Fruit fly (Drosophila melanogaster) whole organism, embryonic: ENCODE data around the gene Cka.

Experiments used
- Atf3 ChIP-seq: fragments of 200-800 bp; sonication (Bioruptor generic); optimal IDR thresholded peaks from 3 replicates; lab custom pipeline; 2016; ENCODE audit warnings: missing biosample characterization, missing genetic modification characterization
- Blimp-1 ChIP-seq: fragments of 200-800 bp; sonication (Bioruptor generic); optimal IDR thresholded peaks from 3 replicates; lab custom pipeline; 2018; ENCODE audit warnings: missing biosample characterization, missing genetic modification characterization, mild to moderate bottlenecking, moderate library complexity, missing genetic modification reagents
- CG10209 ChIP-seq: fragments of 200-800 bp; sonication (Bioruptor generic); optimal IDR thresholded peaks from 3 replicates; lab custom pipeline; 2017; ENCODE audit warnings: missing biosample characterization, mild to moderate bottlenecking, missing genetic modification characterization, missing genetic modification reagents
- CG10274 ChIP-seq: fragments of 200-800 bp; sonication (Bioruptor generic); optimal IDR thresholded peaks from 3 replicates; lab custom pipeline; 2017; ENCODE audit warnings: missing biosample characterization, mild to moderate bottlenecking, missing genetic modification characterization
- CG10565 ChIP-seq: fragments of 200-800 bp; sonication (Bioruptor generic); optimal IDR thresholded peaks from 3 replicates; lab custom pipeline; 2016; ENCODE audit warnings: missing biosample characterization, mild to moderate bottlenecking, missing genetic modification characterization
- CG11247 ChIP-seq: fragments of 200-800 bp; sonication (Bioruptor generic); IDR thresholded peaks from 2 replicates; pipeline ENCODE4 v1.3.6; 2022; ENCODE audit warnings: missing biosample characterization, missing genetic modification characterization
- CG11560 ChIP-seq: fragments of 200-800 bp; sonication (Bioruptor generic); IDR thresholded peaks from 3 replicates; pipeline ENCODE4 v1.3.6; 2022; ENCODE audit warnings: missing biosample characterization, missing genetic modification characterization
- CG12744 ChIP-seq: fragments of 200-800 bp; sonication (Bioruptor generic); optimal IDR thresholded peaks from 2 replicates; lab custom pipeline; 2016; ENCODE audit warnings: missing biosample characterization, missing genetic modification characterization
- CG12769 ChIP-seq: fragments of 200-800 bp; sonication (Bioruptor generic); optimal IDR thresholded peaks from 2 replicates; lab custom pipeline; 2019; ENCODE audit warnings: missing biosample characterization, mild to moderate bottlenecking, missing genetic modification characterization, moderate library complexity
- CG15269 ChIP-seq: fragments of 200-800 bp; sonication (Bioruptor generic); optimal IDR thresholded peaks from 2 replicates; lab custom pipeline; 2018; ENCODE audit warnings: missing biosample characterization, mild to moderate bottlenecking, missing genetic modification characterization, moderate library complexity
- CG16815 ChIP-seq: fragments of 200-800 bp; sonication (Bioruptor generic); optimal IDR thresholded peaks from 3 replicates; lab custom pipeline; 2017; ENCODE audit warnings: missing biosample characterization, mild to moderate bottlenecking, missing genetic modification characterization
- CG17568 ChIP-seq: fragments of 200-800 bp; sonication (Bioruptor generic); optimal IDR thresholded peaks from 2 replicates; lab custom pipeline; 2018; ENCODE audit warnings: missing biosample characterization, mild to moderate bottlenecking, missing genetic modification characterization, moderate library complexity
- CG18764 ChIP-seq: fragments of 200-800 bp; sonication (Bioruptor generic); optimal IDR thresholded peaks from 3 replicates; lab custom pipeline; 2016; ENCODE audit warnings: missing biosample characterization, missing genetic modification characterization
- CG2120 ChIP-seq: fragments of 200-800 bp; sonication (Bioruptor generic); optimal IDR thresholded peaks from 3 replicates; lab custom pipeline; 2016; ENCODE audit warnings: missing biosample characterization, missing genetic modification characterization
- CG2889 ChIP-seq: fragments of 200-800 bp; sonication (Bioruptor generic); IDR thresholded peaks from 3 replicates; pipeline ENCODE4 v1.3.6; 2022; ENCODE audit warnings: missing biosample characterization, missing genetic modification characterization
- CG30431 ChIP-seq: fragments of 200-800 bp; sonication (Bioruptor generic); optimal IDR thresholded peaks from 2 replicates; lab custom pipeline; 2017; ENCODE audit warnings: missing biosample characterization, missing genetic modification characterization
- CG4328 ChIP-seq: fragments of 200-800 bp; sonication (Bioruptor generic); optimal IDR thresholded peaks from 3 replicates; lab custom pipeline; 2017; ENCODE audit warnings: missing biosample characterization, missing genetic modification reagents, missing genetic modification characterization
- CG7271 ChIP-seq: fragments of 200-800 bp; sonication (Bioruptor generic); optimal IDR thresholded peaks from 2 replicates; lab custom pipeline; 2018; ENCODE audit warnings: missing biosample characterization, mild to moderate bottlenecking, missing genetic modification characterization, moderate library complexity
- CG7357 ChIP-seq: fragments of 200-800 bp; sonication (Bioruptor generic); IDR thresholded peaks from 3 replicates; pipeline ENCODE4 v1.3.6; 2022; ENCODE audit warnings: missing biosample characterization, missing genetic modification characterization
- CG8089 ChIP-seq: fragments of 200-800 bp; sonication (Bioruptor generic); optimal IDR thresholded peaks from 3 replicates; lab custom pipeline; 2016; ENCODE audit warnings: missing biosample characterization, missing genetic modification characterization
- CG8478 ChIP-seq: fragments of >200 bp; optimal IDR thresholded peaks from 2 replicates; lab custom pipeline; 2018
- CG9437 ChIP-seq: fragments of 200-800 bp; sonication (Bioruptor generic); optimal IDR thresholded peaks from 2 replicates; lab custom pipeline; 2018; ENCODE audit warnings: missing biosample characterization, mild to moderate bottlenecking, missing genetic modification characterization
- Dfd ChIP-seq, 2 experiments: fragments of >200 bp; optimal IDR thresholded peaks; 2 replicates each; lab custom pipeline; 2017; ENCODE audit warnings: missing biosample characterization in 2 of 2, missing genetic modification characterization in 2 of 2
- Doc2 ChIP-seq: fragments of 200-800 bp; sonication (Bioruptor generic); IDR thresholded peaks from 2 replicates; pipeline ENCODE4 v1.3.6; 2022; ENCODE audit warnings: missing biosample characterization, missing genetic modification characterization
- ERR ChIP-seq: fragments of 200-800 bp; sonication (Bioruptor generic); optimal IDR thresholded peaks from 2 replicates; lab custom pipeline; 2016; ENCODE audit warnings: missing biosample characterization, missing genetic modification characterization
- Ets97D ChIP-seq: fragments of 200-800 bp; sonication (Bioruptor generic); optimal IDR thresholded peaks from 3 replicates; lab custom pipeline; 2016; ENCODE audit warnings: missing biosample characterization, missing genetic modification characterization
- H2.0 ChIP-seq: fragments of 200-800 bp; sonication (Bioruptor generic); IDR thresholded peaks from 2 replicates; pipeline ENCODE4 v1.3.6; 2022; ENCODE audit warnings: missing biosample characterization, missing genetic modification characterization
- HmgD ChIP-seq: fragments of 200-800 bp; sonication (Bioruptor generic); optimal IDR thresholded peaks from 3 replicates; lab custom pipeline; 2016; ENCODE audit warnings: missing biosample characterization, missing genetic modification characterization
- Hsf ChIP-seq: fragments of 200-800 bp; sonication (Bioruptor generic); optimal IDR thresholded peaks from 3 replicates; lab custom pipeline; 2016; ENCODE audit warnings: missing biosample characterization, missing genetic modification characterization
- Mad ChIP-seq: fragments of 200-800 bp; sonication (Bioruptor generic); optimal IDR thresholded peaks from 2 replicates; lab custom pipeline; 2016; ENCODE audit warnings: missing biosample characterization, missing genetic modification characterization
- Neu2 ChIP-seq: fragments of 200-800 bp; sonication (Bioruptor generic); optimal IDR thresholded peaks from 3 replicates; lab custom pipeline; 2016; ENCODE audit warnings: missing biosample characterization, missing genetic modification characterization, borderline replicate concordance
- Sin3A ChIP-seq: fragments of >200 bp; optimal IDR thresholded peaks from 2 replicates; lab custom pipeline; 2018
- Sox100B ChIP-seq: fragments of 200-800 bp; sonication (Bioruptor generic); optimal IDR thresholded peaks from 3 replicates; lab custom pipeline; 2018; ENCODE audit warnings: missing biosample characterization, mild to moderate bottlenecking, missing genetic modification characterization
- Sox102F ChIP-seq: fragments of 200-800 bp; sonication (Bioruptor generic); optimal IDR thresholded peaks from 2 replicates; lab custom pipeline; 2018; ENCODE audit warnings: missing biosample characterization, mild to moderate bottlenecking, missing genetic modification characterization, moderate library complexity
- cas ChIP-seq: fragments of 200-800 bp; sonication (Bioruptor generic); IDR thresholded peaks from 2 replicates; pipeline ENCODE4 v1.3.6; 2022; ENCODE audit warnings: missing biosample characterization, missing genetic modification characterization
- chif ChIP-seq, 2 experiments: fragments of 200-800 bp; sonication (Bioruptor generic); optimal IDR thresholded peaks; 3 replicates each; lab custom pipeline; 2016; ENCODE audit warnings: missing biosample characterization in 2 of 2, missing genetic modification characterization in 2 of 2
- crc ChIP-seq: fragments of 200-800 bp; sonication (Bioruptor generic); optimal IDR thresholded peaks from 2 replicates; lab custom pipeline; 2016; ENCODE audit warnings: missing biosample characterization, missing genetic modification characterization
- cwo ChIP-seq: fragments of 200-800 bp; sonication (Bioruptor generic); optimal IDR thresholded peaks from 3 replicates; lab custom pipeline; 2017; ENCODE audit warnings: missing biosample characterization, missing genetic modification characterization, mild to moderate bottlenecking, moderate library complexity, missing genetic modification reagents
- her ChIP-seq: fragments of 200-800 bp; sonication (Bioruptor generic); optimal IDR thresholded peaks from 2 replicates; lab custom pipeline; 2016; ENCODE audit warnings: missing biosample characterization, missing genetic modification characterization
- insv ChIP-seq, 2 experiments: fragments of 200-800 bp; sonication (Bioruptor generic); optimal IDR thresholded peaks; 3 replicates each; lab custom pipeline; 2016 to 2018; ENCODE audit warnings: missing biosample characterization in 2 of 2, missing genetic modification characterization in 2 of 2
- lola ChIP-seq, 3 experiments: fragments of >200 bp in 2 of 3; fragments of 200-800 bp in 1 of 3; sonication (Bioruptor generic) in 1 of 3; optimal IDR thresholded peaks; 2 replicates each; lab custom pipeline; 2017 to 2019; ENCODE audit warnings: missing biosample characterization in 3 of 3, missing genetic modification characterization in 3 of 3, mild to moderate bottlenecking in 1 of 3, moderate library complexity in 1 of 3
- luna ChIP-seq: fragments of 200-800 bp; sonication (Bioruptor generic); optimal IDR thresholded peaks from 2 replicates; lab custom pipeline; 2016; ENCODE audit warnings: missing biosample characterization, missing genetic modification characterization
- mirr ChIP-seq: fragments of 200-800 bp; sonication (Bioruptor generic); optimal IDR thresholded peaks from 3 replicates; lab custom pipeline; 2018; ENCODE audit warnings: missing biosample characterization, mild to moderate bottlenecking, missing genetic modification characterization
- p53 ChIP-seq: fragments of 200-800 bp; sonication (Bioruptor generic); optimal IDR thresholded peaks from 2 replicates; lab custom pipeline; 2016; ENCODE audit warnings: missing biosample characterization, missing genetic modification characterization
- sc ChIP-seq, 3 experiments: fragments of >200 bp in 2 of 3; fragments of 200-800 bp in 1 of 3; sonication (Bioruptor generic) in 1 of 3; optimal IDR thresholded peaks; 2 replicates in 2 of 3; 3 replicates in 1 of 3; lab custom pipeline; 2017; ENCODE audit warnings: mild to moderate bottlenecking in 1 of 3, missing biosample characterization in 1 of 3, missing genetic modification characterization in 1 of 3, missing genetic modification reagents in 1 of 3
- sna ChIP-seq: fragments of 200-800 bp; sonication (Bioruptor generic); IDR thresholded peaks from 2 replicates; pipeline ENCODE4 v1.3.6; 2022; ENCODE audit warnings: missing biosample characterization, missing genetic modification characterization; ENCODE audit not compliant: partially characterized antibody
- tll ChIP-seq, 2 experiments: fragments of 200-800 bp in 1 of 2; fragments of >200 bp in 1 of 2; sonication (Bioruptor generic) in 1 of 2; optimal IDR thresholded peaks; 2 replicates each; lab custom pipeline; 2017 to 2019; ENCODE audit warnings: missing biosample characterization in 2 of 2, missing genetic modification characterization in 2 of 2, mild to moderate bottlenecking in 1 of 2, moderate library complexity in 1 of 2
- usp ChIP-seq: fragments of >200 bp; optimal IDR thresholded peaks from 2 replicates; lab custom pipeline; 2017; ENCODE audit warnings: missing biosample characterization, missing genetic modification characterization
- vnd ChIP-seq: fragments of 200-800 bp; sonication (Bioruptor generic); IDR thresholded peaks from 3 replicates; pipeline ENCODE4 v1.3.6; 2022; ENCODE audit warnings: missing biosample characterization, missing genetic modification characterization; ENCODE audit not compliant: partially characterized antibody
- wor ChIP-seq: fragments of 200-800 bp; sonication (Bioruptor generic); IDR thresholded peaks from 2 replicates; pipeline ENCODE4 v1.3.6; 2022; ENCODE audit warnings: missing biosample characterization, missing genetic modification characterization

Gene Cka

dm6 chr2L:7984059-7984800, 46.3 kb upstream of the Cka start, which contains the start of gene Snoo (continued):
- no peak for TF ChIP-seq Doc2
- 0 out of 2 replicates have a peak, but pooled peaks have one; percentile 46 for TF ChIP-seq sna (GFP tag; lab: Robert Waterston, UW)
- no peak for TF ChIP-seq vnd (GFP tag; lab: Robert Waterston, UW)
- peak; percentile 22 for TF ChIP-seq Mad
- peak; percentile 18 for TF ChIP-seq her (GFP tag; lab: Kevin White, UChicago)
- TF ChIP-seq Sox100B (GFP tag; lab: Kevin White, UChicago): no peak
- TF ChIP-seq CG16815: no peak
- TF ChIP-seq Atf3 (GFP tag; lab: Kevin White, UChicago): no peak
- TF ChIP-seq CG10209 (GFP tag; lab: Kevin White, UChicago): no peak
- no peak for TF ChIP-seq crc (GFP tag; lab: Kevin White, UChicago)
- no peak for TF ChIP-seq wor
- no peak for TF ChIP-seq CG12744 (GFP tag; lab: Kevin White, UChicago)
- TF ChIP-seq Sox102F (GFP tag; lab: Kevin White, UChicago): no peak
- TF ChIP-seq CG7357 (GFP tag; lab: Robert Waterston, UW): no peak
- TF ChIP-seq CG7271: no peak
- no peak for TF ChIP-seq CG12769 (tag; lab: Kevin White, UChicago)
- no peak for TF ChIP-seq usp
- no peak for TF ChIP-seq CG10565 (GFP tag; lab: Kevin White, UChicago)
- peak; percentile 87 for TF ChIP-seq cwo (GFP tag; lab: Kevin White, UChicago)
- no peak for TF ChIP-seq sc (optimal IDR thresholded peaks at IDR 0.05; lab: Kevin White, UChicago)
- no peak for TF ChIP-seq sc (GFP tag; optimal IDR thresholded peaks at IDR 0.05; lab: Kevin White, UChicago)
- TF ChIP-seq CG11247: no peak
- no peak for TF ChIP-seq CG4328
- TF ChIP-seq Sin3A (lab: Kevin White, UChicago): no peak
- TF ChIP-seq Ets97D: peak; percentile 10
- TF ChIP-seq H2.0 (GFP tag; lab: Robert Waterston, UW): no peak
- TF ChIP-seq mirr (GFP tag; lab: Kevin White, UChicago): peak; percentile 45
- TF ChIP-seq luna (GFP tag; lab: Kevin White, UChicago): no peak
- TF ChIP-seq CG10274 (GFP tag; lab: Kevin White, UChicago): no peak
- TF ChIP-seq Hsf: no peak
- TF ChIP-seq CG8089 (GFP tag; lab: Kevin White, UChicago): no peak
- no peak for TF ChIP-seq CG9437
- no peak for TF ChIP-seq tll (GFP tag; optimal IDR thresholded peaks at IDR 0.05; lab: Kevin White, UChicago)
- TF ChIP-seq Blimp-1 (GFP tag; lab: Kevin White, UChicago): peak; percentile 3
- TF ChIP-seq cas (GFP tag; lab: Robert Waterston, UW): no peak
- no peak for TF ChIP-seq p53 (GFP tag; lab: Kevin White, UChicago)
- no peak for TF ChIP-seq CG2889 (GFP tag; lab: Robert Waterston, UW)
- no peak for TF ChIP-seq insv (GFP tag; optimal IDR thresholded peaks at IDR 0.05; lab: Kevin White, UChicago)
- TF ChIP-seq CG11560 (tag; lab: Robert Waterston, UW): no peak
- no peak for TF ChIP-seq CG2120 (GFP tag; lab: Kevin White, UChicago)
- TF ChIP-seq CG17568 (GFP tag; lab: Kevin White, UChicago): no peak
- no peak for TF ChIP-seq Neu2
- TF ChIP-seq Dfd (GFP tag; optimal IDR thresholded peaks at IDR 0.05; lab: Kevin White, UChicago): no peak
- no peak for TF ChIP-seq chif (GFP tag; optimal IDR thresholded peaks at IDR 0.05; lab: Kevin White, UChicago)
- no peak for TF ChIP-seq CG15269 (tag; lab: Kevin White, UChicago)
- no peak for TF ChIP-seq CG18764 (GFP tag; lab: Kevin White, UChicago)
- TF ChIP-seq HmgD (GFP tag; lab: Kevin White, UChicago): no peak
- TF ChIP-seq CG8478 (lab: Kevin White, UChicago): no peak
- no peak for TF ChIP-seq lola (GFP tag; optimal IDR thresholded peaks at IDR 0.05; lab: Kevin White, UChicago)
- peak; percentile 27 for TF ChIP-seq ERR (GFP tag; lab: Kevin White, UChicago)
- no peak for TF ChIP-seq CG30431 (GFP tag; lab: Kevin White, UChicago)
